Worm (Caenorhabditis elegans) whole organism, late embryonic: ENCODE data around the gene best-19.

Experiments used
- C08G9.2 ChIP-seq: sonication (generic microtip); optimal IDR thresholded peaks from 2 replicates; lab custom pipeline; 2016; ENCODE audit warnings: mild to moderate bottlenecking, missing genetic modification characterization, moderate library complexity, missing compliant biosample characterization
- ceh-2 ChIP-seq: sonication (generic microtip); optimal IDR thresholded peaks from 2 replicates; lab custom pipeline; 2016; ENCODE audit warnings: missing genotype, missing genetic modification characterization, missing compliant biosample characterization
- ceh-22 ChIP-seq: sonication (generic microtip); optimal IDR thresholded peaks from 2 replicates; lab custom pipeline; 2017; ENCODE audit warnings: missing biosample characterization, missing genetic modification characterization
- ceh-34 ChIP-seq: sonication (generic microtip); optimal IDR thresholded peaks from 2 replicates; lab custom pipeline; 2016; ENCODE audit warnings: mild to moderate bottlenecking, missing genetic modification characterization, missing compliant biosample characterization
- che-1 ChIP-seq: sonication (generic microtip); optimal IDR thresholded peaks from 2 replicates; lab custom pipeline; 2016; ENCODE audit warnings: mild to moderate bottlenecking, missing genetic modification characterization, missing compliant biosample characterization
- hlh-30 ChIP-seq: sonication (generic microtip); optimal IDR thresholded peaks from 2 replicates; lab custom pipeline; 2017; ENCODE audit warnings: antibody characterized with exemption, missing genetic modification characterization, missing compliant biosample characterization; ENCODE audit not compliant: insufficient read depth
- lin-11 ChIP-seq: fragments of 200-800 bp; sonication (Bioruptor generic); optimal IDR thresholded peaks from 2 replicates; lab custom pipeline; 2018; ENCODE audit warnings: mild to moderate bottlenecking, missing genetic modification characterization, missing compliant biosample characterization
- madf-2 ChIP-seq: sonication (generic microtip); optimal IDR thresholded peaks from 2 replicates; lab custom pipeline; 2017; ENCODE audit warnings: missing genetic modification characterization, missing compliant biosample characterization
- nhr-11 ChIP-seq: fragments of 150-350 bp; optimal IDR thresholded peaks from 2 replicates; lab custom pipeline; 2014; ENCODE audit warnings: missing biosample characterization, missing genetic modification characterization
- pag-3 ChIP-seq: sonication (generic microtip); optimal IDR thresholded peaks from 2 replicates; lab custom pipeline; 2016; ENCODE audit warnings: missing compliant biosample characterization, missing genetic modification characterization, borderline replicate concordance
- pqm-1 ChIP-seq: sonication (generic microtip); optimal IDR thresholded peaks from 2 replicates; lab custom pipeline; 2016; ENCODE audit warnings: missing genetic modification characterization, missing compliant biosample characterization
- ztf-16 ChIP-seq: sonication (generic microtip); optimal IDR thresholded peaks from 2 replicates; lab custom pipeline; 2017; ENCODE audit warnings: missing genetic modification characterization, missing compliant biosample characterization

DNA sequence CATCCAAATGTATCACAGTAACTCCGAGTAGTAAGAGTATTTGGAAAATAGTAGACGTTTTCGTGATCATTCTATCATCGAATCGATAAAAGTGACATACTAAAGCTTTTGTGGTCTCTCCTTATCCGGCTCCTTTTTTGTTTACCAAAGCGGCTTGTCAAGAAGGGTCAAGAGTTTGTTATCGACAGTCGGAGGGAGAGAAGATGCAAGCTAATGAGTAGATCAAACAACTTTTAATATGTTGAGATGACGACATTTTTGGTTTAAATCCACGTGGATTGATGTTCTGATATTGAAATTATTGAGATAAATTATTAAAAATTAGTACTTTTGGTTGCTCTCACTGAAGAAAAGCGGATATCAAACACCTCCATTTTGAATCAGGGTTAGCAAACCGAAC, 7.9 kb downstream of the best-19 start, which contains the start of gene T21D12.7:
- no peak for TF ChIP-seq ceh-34 (tag; lab: Kevin White, UChicago)
- no peak for TF ChIP-seq pqm-1 (tag; lab: Kevin White, UChicago)
- no peak for TF ChIP-seq C08G9.2
- TF ChIP-seq madf-2 (tag; lab: Kevin White, UChicago), result no peak
- no peak for TF ChIP-seq pag-3 (tag; lab: Kevin White, UChicago)
- TF ChIP-seq che-1 (tag; lab: Kevin White, UChicago), result no peak
- TF ChIP-seq hlh-30 (tag; lab: Kevin White, UChicago), result no peak
- no peak for TF ChIP-seq nhr-11 (tag; lab: Kevin White, UChicago)
- TF ChIP-seq ceh-22 (tag; lab: Kevin White, UChicago), result no peak
- TF ChIP-seq lin-11 (tag; lab: Kevin White, UChicago), result no peak
- TF ChIP-seq ztf-16 (tag; lab: Kevin White, UChicago), result no peak
- no peak for TF ChIP-seq ceh-2 (tag; lab: Kevin White, UChicago)
